Worm (Caenorhabditis elegans) whole organism, L4 larva: Measurements from ENCODE around the gene ZC204.14.

Experiments used
- ZK546.5 ChIP-seq, 2 experiments: sonication (generic microtip); optimal IDR thresholded peaks; 2 replicates each; lab custom pipeline; 2017; ENCODE audit warnings: missing biosample characterization in 2 of 2, missing genetic modification characterization in 2 of 2
- nhr-11 ChIP-seq: fragments of 150-350 bp; optimal IDR thresholded peaks from 2 replicates; lab custom pipeline; 2014; ENCODE audit warnings: missing biosample characterization, missing genetic modification characterization
- nhr-237 ChIP-seq: sonication (generic microtip); optimal IDR thresholded peaks from 2 replicates; lab custom pipeline; 2017; ENCODE audit warnings: missing biosample characterization, missing genetic modification characterization
- nhr-77 ChIP-seq: fragments of 150-350 bp; optimal IDR thresholded peaks from 2 replicates; lab custom pipeline; 2014; ENCODE audit warnings: missing biosample characterization, missing genetic modification characterization
- pqm-1 ChIP-seq: sonication (generic microtip); optimal IDR thresholded peaks from 2 replicates; lab custom pipeline; 2017; ENCODE audit warnings: missing biosample characterization, missing genetic modification characterization
- rbr-2 ChIP-seq: sonication (generic microtip); optimal IDR thresholded peaks from 2 replicates; lab custom pipeline; 2016; ENCODE audit warnings: missing genotype, missing genetic modification characterization, missing compliant biosample characterization
- unc-39 ChIP-seq: sonication (generic microtip); optimal IDR thresholded peaks from 2 replicates; lab custom pipeline; 2017; ENCODE audit warnings: missing biosample characterization, missing genetic modification characterization
- ztf-11 ChIP-seq: fragments of 150-350 bp; optimal IDR thresholded peaks from 2 replicates; lab custom pipeline; 2014; ENCODE audit warnings: missing biosample characterization, missing genetic modification characterization

DNA sequence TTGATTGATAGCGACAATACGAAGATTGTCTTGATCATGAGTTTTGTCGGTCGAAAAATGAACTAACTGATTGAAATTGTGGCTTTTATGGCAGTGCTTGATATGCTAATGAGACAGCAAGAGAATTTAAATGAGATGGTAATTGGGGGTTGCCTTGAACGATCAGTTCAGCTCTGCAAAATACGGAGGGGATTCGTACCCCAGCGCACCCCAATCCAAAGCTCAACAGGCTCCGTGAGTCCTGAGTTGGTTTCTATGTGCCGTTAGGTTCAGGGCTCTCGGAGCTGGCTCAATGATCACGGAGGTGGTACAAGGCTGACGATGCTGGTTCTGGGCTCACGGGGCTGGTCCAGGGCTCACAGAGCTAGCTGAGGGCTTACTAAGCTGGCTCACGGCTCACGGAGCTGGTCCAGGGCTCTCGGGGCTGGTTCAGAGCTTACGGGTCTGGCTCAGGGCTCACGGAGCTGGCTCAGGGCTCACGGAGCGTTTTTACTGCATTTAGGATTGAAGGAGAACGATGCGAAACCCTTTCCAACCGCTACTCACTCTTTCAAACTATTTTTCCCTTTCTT is 17.9 kb downstream of the ZC204.14 start, which contains the start of gene ZC204.6:
- no peak for TF ChIP-seq nhr-11 (tag; lab: Kevin White, UChicago)
- TF ChIP-seq nhr-237 (tag; lab: Kevin White, UChicago) = no peak
- no peak for TF ChIP-seq ztf-11 (tag; lab: Kevin White, UChicago)
- TF ChIP-seq pqm-1 = no peak
- TF ChIP-seq ZK546.5 (tag; optimal IDR thresholded peaks at IDR 0.05; lab: Kevin White, UChicago) = no peak
- TF ChIP-seq nhr-77 (tag; lab: Kevin White, UChicago) = no peak
- no peak for TF ChIP-seq unc-39 (tag; lab: Kevin White, UChicago)
- TF ChIP-seq rbr-2 (tag; lab: Kevin White, UChicago) = no peak
